Worm (Caenorhabditis elegans): ENCODE measurements around the gene F59B10.4.

- TF ChIP-seq let-526 (GFP tag; IDR thresholded peaks at IDR 0.05) (no peak), ZK185.1 (tag; optimal IDR thresholded peaks at IDR 0.05; ENCODE audit: poor library complexity, severe bottlenecking) (no peak), lin-26 (GFP tag; IDR thresholded peaks at IDR 0.05) (no peak), dpl-1 (GFP tag; optimal IDR thresholded peaks at IDR 0.05) (no peak), F49E8.2 (tag; optimal IDR thresholded peaks at IDR 0.05; ENCODE audit: insufficient read depth) (no peak), attf-5 (GFP tag; optimal IDR thresholded peaks at IDR 0.05) (no peak), nhr-80 (tag; optimal IDR thresholded peaks at IDR 0.05) (no peak), sdz-38 (tag; optimal IDR thresholded peaks at IDR 0.05) (no peak), F10E7.11 (tag; optimal IDR thresholded peaks at IDR 0.05) (no peak)
Measured at ce11 chrII:10507906-10508305, 11.0 kb downstream of the F59B10.4 start.
